Worm (Caenorhabditis elegans): ENCODE results near the gene subs-4.
A peak's percentile ranks its signal among the peaks of the same experiment; 100 is the strongest.

Gene subs-4

DNA sequence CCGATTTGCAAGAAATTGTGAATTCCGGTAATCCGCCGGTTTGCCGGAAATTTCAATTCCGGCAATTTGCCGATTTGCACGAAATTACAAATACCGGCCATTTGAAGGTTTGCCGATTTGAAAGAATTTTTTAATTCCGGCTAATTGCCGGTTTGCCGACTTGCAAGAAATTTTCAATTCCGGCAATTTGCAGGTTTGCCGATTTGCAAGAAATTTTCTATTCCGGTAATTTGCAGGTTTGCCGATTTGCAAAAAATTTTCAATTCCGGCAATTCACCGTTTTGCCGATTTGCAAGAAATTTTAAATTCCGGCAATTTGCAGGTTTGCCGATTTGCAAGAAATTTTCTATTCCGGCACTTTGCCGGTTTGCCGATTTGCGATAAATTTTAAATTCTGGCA, 52.8 kb downstream of the subs-4 start:
- TF ChIP-seq egl-43 (GFP tag; IDR thresholded peaks at IDR 0.05) (0 out of 2 replicates have a peak, but pooled peaks have one; percentile 32), zfp-3 (GFP tag; conservative IDR thresholded peaks at IDR 0.05) (0 out of 2 replicates have a peak, but pooled peaks have one; percentile 37), lin-1 (GFP tag; IDR thresholded peaks at IDR 0.05) (0 out of 2 replicates have a peak, but pooled peaks have one; percentile 8), saeg-2 (GFP tag; IDR thresholded peaks at IDR 0.05) (0 out of 2 replicates have a peak, but pooled peaks have one; percentile 75)
